Worm (Caenorhabditis elegans): ENCODE measurements around the gene glb-22.

ce11 chrV:14650631-14651030, 50.6 kb downstream of the glb-22 start:
- no peak for TF ChIP-seq elt-3 (tag; optimal IDR thresholded peaks at IDR 0.05)
- no peak for TF ChIP-seq nhr-237 (tag; optimal IDR thresholded peaks at IDR 0.05)
- TF ChIP-seq unc-39 (tag; optimal IDR thresholded peaks at IDR 0.05), result no peak
- no peak for TF ChIP-seq ceh-83 (GFP tag; optimal IDR thresholded peaks at IDR 0.05)
- TF ChIP-seq pha-4 (tag; optimal IDR thresholded peaks at IDR 0.05), result no peak
